Worm (Caenorhabditis elegans) whole organism, L4 larva: ENCODE data around the gene ZK829.3.
A peak's percentile ranks its signal among the peaks of the same experiment; 100 is the strongest.

Experiments
- D1046.2 ChIP-seq: fragments of 200-800 bp; sonication (Bioruptor generic); IDR thresholded peaks from 2 replicates; pipeline ENCODE4 v1.3.6; 2022; ENCODE audit warnings: missing genetic modification characterization, missing compliant biosample characterization
- Y5F2A.4 ChIP-seq: fragments of 200-800 bp; sonication (Bioruptor generic); optimal IDR thresholded peaks from 2 replicates; lab custom pipeline; 2018; ENCODE audit warnings: mild to moderate bottlenecking, missing genetic modification characterization, missing compliant biosample characterization
- ZK337.2 ChIP-seq: fragments of 200-800 bp; sonication (Bioruptor generic); IDR thresholded peaks from 2 replicates; pipeline ENCODE4 v1.3.6; 2022; ENCODE audit warnings: missing genetic modification reagents, missing genetic modification characterization, missing compliant biosample characterization
- ZK546.5 ChIP-seq, 2 experiments: sonication (generic microtip); optimal IDR thresholded peaks; 2 replicates each; lab custom pipeline; 2017; ENCODE audit warnings: missing biosample characterization in 2 of 2, missing genetic modification characterization in 2 of 2
- aha-1 ChIP-seq: fragments of 150-350 bp; peaks from one replicate; lab custom pipeline; 2014; ENCODE audit warnings: missing biosample characterization, missing genetic modification characterization
- ceh-62 ChIP-seq: sonication (generic microtip); optimal IDR thresholded peaks from 2 replicates; lab custom pipeline; 2017; ENCODE audit warnings: missing biosample characterization, missing genetic modification characterization
- ceh-82 ChIP-seq: sonication (generic microtip); optimal IDR thresholded peaks from 2 replicates; lab custom pipeline; 2017; ENCODE audit warnings: missing biosample characterization, missing genetic modification characterization
- daf-8 ChIP-seq: fragments of 200-800 bp; sonication (Bioruptor generic); IDR thresholded peaks from 2 replicates; pipeline ENCODE4 v1.3.6; 2022; ENCODE audit warnings: missing genetic modification characterization, missing compliant biosample characterization
- dmd-6 ChIP-seq: fragments of 200-800 bp; sonication (Bioruptor generic); IDR thresholded peaks from 2 replicates; pipeline ENCODE4 v1.3.6; 2022; ENCODE audit warnings: missing genetic modification reagents, missing genetic modification characterization, missing compliant biosample characterization
- dmd-8 ChIP-seq: fragments of 200-800 bp; sonication (Bioruptor generic); IDR thresholded peaks from 2 replicates; pipeline ENCODE4 v1.3.6; 2022; ENCODE audit warnings: missing genetic modification characterization, missing compliant biosample characterization
- dpl-1 ChIP-seq: fragments of 150-350 bp; optimal IDR thresholded peaks from 2 replicates; lab custom pipeline; 2014; ENCODE audit warnings: missing biosample characterization, missing genetic modification reagents, missing genetic modification characterization
- duxl-1 ChIP-seq: sonication (generic microtip); optimal IDR thresholded peaks from 2 replicates; lab custom pipeline; 2016; ENCODE audit warnings: mild to moderate bottlenecking, missing genetic modification characterization, moderate library complexity, missing compliant biosample characterization; ENCODE audit not compliant: poor library complexity
- egl-27 ChIP-seq: sonication (generic microtip); optimal IDR thresholded peaks from 3 replicates; lab custom pipeline; 2017; ENCODE audit warnings: missing biosample characterization, missing genetic modification reagents, missing genetic modification characterization
- egl-43 ChIP-seq: fragments of 200-800 bp; sonication (Bioruptor generic); IDR thresholded peaks from 2 replicates; pipeline ENCODE4 v1.3.6; 2022; ENCODE audit warnings: missing genetic modification reagents, missing genetic modification characterization, missing compliant biosample characterization
- gei-8 ChIP-seq: fragments of 200-800 bp; sonication (Bioruptor generic); optimal IDR thresholded peaks from 2 replicates; lab custom pipeline; 2018; ENCODE audit warnings: mild to moderate bottlenecking, missing genetic modification characterization, missing compliant biosample characterization
- hlh-11 ChIP-seq: fragments of 200-800 bp; sonication (Bioruptor generic); optimal IDR thresholded peaks from 2 replicates; lab custom pipeline; 2018; ENCODE audit warnings: mild to moderate bottlenecking, missing genetic modification characterization, missing compliant biosample characterization
- hlh-30 ChIP-seq: sonication (generic microtip); optimal IDR thresholded peaks from 2 replicates; lab custom pipeline; 2017; ENCODE audit warnings: antibody characterized with exemption, mild to moderate bottlenecking, missing genetic modification characterization, missing compliant biosample characterization; ENCODE audit not compliant: insufficient read depth
- lin-15B ChIP-seq: fragments of 150-350 bp; sonication (generic microtip); optimal IDR thresholded peaks from 3 replicates; lab custom pipeline; 2014; ENCODE audit warnings: missing biosample characterization, missing genetic modification characterization
- lin-38 ChIP-seq: fragments of 200-800 bp; sonication (Bioruptor generic); IDR thresholded peaks from 2 replicates; pipeline ENCODE4 v1.3.6; 2022; ENCODE audit warnings: missing genetic modification reagents, missing genetic modification characterization, missing compliant biosample characterization
- mdl-1 ChIP-seq, 2 experiments: fragments of 150-350 bp in 1 of 2; sonication (generic microtip) in 1 of 2; optimal IDR thresholded peaks; 2 replicates each; lab custom pipeline; 2014 to 2017; ENCODE audit warnings: missing biosample characterization in 2 of 2, missing genetic modification characterization in 2 of 2
- mep-1 ChIP-seq: fragments of 150-350 bp; sonication (generic microtip); optimal IDR thresholded peaks from 3 replicates; lab custom pipeline; 2014; ENCODE audit warnings: missing biosample characterization, missing genetic modification characterization
- nhr-10 ChIP-seq: fragments of 150-350 bp; optimal IDR thresholded peaks from 2 replicates; lab custom pipeline; 2014; ENCODE audit warnings: missing biosample characterization, missing genetic modification characterization
- nhr-102 ChIP-seq: sonication (generic microtip); optimal IDR thresholded peaks from 2 replicates; lab custom pipeline; 2016; ENCODE audit warnings: mild to moderate bottlenecking, missing genetic modification characterization, moderate library complexity, missing compliant biosample characterization
- nhr-11 ChIP-seq: fragments of 150-350 bp; optimal IDR thresholded peaks from 2 replicates; lab custom pipeline; 2014; ENCODE audit warnings: missing biosample characterization, missing genetic modification characterization
- nhr-41 ChIP-seq: fragments of 200-800 bp; sonication (Bioruptor generic); IDR thresholded peaks from 2 replicates; pipeline ENCODE4 v1.3.6; 2022; ENCODE audit warnings: missing genetic modification reagents, missing genetic modification characterization, missing compliant biosample characterization
- nhr-42 ChIP-seq: fragments of 200-800 bp; sonication (Bioruptor generic); IDR thresholded peaks from 2 replicates; pipeline ENCODE4 v1.3.6; 2022; ENCODE audit warnings: missing genetic modification characterization, missing compliant biosample characterization
- nhr-77 ChIP-seq: fragments of 150-350 bp; optimal IDR thresholded peaks from 2 replicates; lab custom pipeline; 2014; ENCODE audit warnings: missing biosample characterization, missing genetic modification characterization
- pha-4 ChIP-seq, 2 experiments: fragments of 150-350 bp in 1 of 2; fragments of 200-800 bp in 1 of 2; sonication (Bioruptor generic) in 1 of 2; IDR thresholded peaks in 1 of 2; optimal IDR thresholded peaks in 1 of 2; 2 replicates each; pipeline versions ENCODE4 v1.3.6 to Lab custom; 2014 to 2022; ENCODE audit warnings: missing genetic modification characterization in 2 of 2, missing genetic modification reagents in 2 of 2, missing biosample characterization in 1 of 2, missing compliant biosample characterization in 1 of 2
- php-3 ChIP-seq: fragments of 200-800 bp; sonication (Bioruptor generic); IDR thresholded peaks from 2 replicates; pipeline ENCODE4 v1.3.6; 2022; ENCODE audit warnings: missing genetic modification reagents, missing genetic modification characterization, missing compliant biosample characterization
- saeg-2 ChIP-seq: fragments of 200-800 bp; sonication (Bioruptor generic); IDR thresholded peaks from 2 replicates; pipeline ENCODE4 v1.3.6; 2022; ENCODE audit warnings: missing genetic modification reagents, missing genetic modification characterization, missing compliant biosample characterization
- snpc-1.2 ChIP-seq: fragments of 200-800 bp; sonication (Bioruptor generic); IDR thresholded peaks from 2 replicates; pipeline ENCODE4 v1.3.6; 2022; ENCODE audit warnings: missing genetic modification reagents, missing genetic modification characterization, missing compliant biosample characterization
- snpc-4 ChIP-seq: fragments of 150-350 bp; optimal IDR thresholded peaks from 2 replicates; lab custom pipeline; 2014; ENCODE audit warnings: missing biosample characterization, missing genetic modification characterization
- spr-3 ChIP-seq: fragments of 200-800 bp; sonication (Bioruptor generic); optimal IDR thresholded peaks from 2 replicates; lab custom pipeline; 2018; ENCODE audit warnings: mild to moderate bottlenecking, missing genetic modification characterization, missing compliant biosample characterization
- unc-39 ChIP-seq: sonication (generic microtip); optimal IDR thresholded peaks from 2 replicates; lab custom pipeline; 2017; ENCODE audit warnings: missing biosample characterization, missing genetic modification characterization
- unc-62 ChIP-seq, 3 experiments: fragments of 150-350 bp in 1 of 3; sonication (generic microtip); optimal IDR thresholded peaks in 2 of 3; peaks in 1 of 3; 1 replicate in 1 of 3; 2 replicates in 2 of 3; lab custom pipeline; 2014 to 2017; ENCODE audit warnings: missing biosample characterization in 3 of 3, missing genetic modification characterization in 3 of 3, missing genetic modification reagents in 3 of 3, missing genotype in 1 of 3
- zag-1 ChIP-seq: fragments of 150-350 bp; optimal IDR thresholded peaks from 2 replicates; lab custom pipeline; 2014; ENCODE audit warnings: missing biosample characterization, missing genetic modification characterization
- zip-2 ChIP-seq: fragments of 150-350 bp; optimal IDR thresholded peaks from 2 replicates; lab custom pipeline; 2014; ENCODE audit warnings: missing biosample characterization, missing genetic modification characterization

Gene ZK829.3

ce11 chrIV:11945621-11946020, at the start of gene ZK829.3:
ZK829.3 (minus strand) TSS chrIV:11945721.
- TF ChIP-seq gei-8 (GFP tag; lab: Kevin White, UChicago) (no peak), ceh-62 (no peak), ceh-82 (tag; lab: Kevin White, UChicago) (no peak), nhr-42 (no peak), mep-1 (tag; lab: Kevin White, UChicago) (no peak), lin-38 (GFP tag; lab: Robert Waterston, UW) (no peak), nhr-41 (GFP tag; lab: Robert Waterston, UW) (no peak), snpc-4 (tag; lab: Kevin White, UChicago) (no peak), mdl-1 (tag; optimal IDR thresholded peaks at IDR 0.05; lab: Kevin White, UChicago) (no peak), snpc-1.2 (GFP tag; lab: Robert Waterston, UW) (no peak), dpl-1 (GFP tag; lab: Kevin White, UChicago) (no peak), pha-4 (GFP tag; IDR thresholded peaks at IDR 0.05; lab: Robert Waterston, UW) (no peak), pha-4 (tag; optimal IDR thresholded peaks at IDR 0.05; lab: Kevin White, UChicago) (no peak), nhr-102 (tag; lab: Kevin White, UChicago) (no peak)
- TF ChIP-seq, all 104 proteins: peak for 0

- TF ChIP-seq D1046.2 (GFP tag; lab: Robert Waterston, UW) (no peak), dmd-8 (GFP tag; lab: Robert Waterston, UW) (no peak), pha-4 (GFP tag; IDR thresholded peaks at IDR 0.05; lab: Robert Waterston, UW) (no peak), pha-4 (tag; optimal IDR thresholded peaks at IDR 0.05; lab: Kevin White, UChicago) (no peak), dmd-6 (GFP tag; lab: Robert Waterston, UW) (no peak), daf-8 (GFP tag; lab: Robert Waterston, UW) (no peak), Y5F2A.4 (GFP tag; lab: Kevin White, UChicago) (no peak), nhr-77 (tag; lab: Kevin White, UChicago) (no peak), hlh-30 (tag; lab: Kevin White, UChicago) (no peak), ZK337.2 (GFP tag; lab: Robert Waterston, UW) (no peak), egl-43 (GFP tag; lab: Robert Waterston, UW) (no peak), spr-3 (GFP tag; lab: Kevin White, UChicago) (no peak), lin-15B (tag; lab: Kevin White, UChicago) (no peak), aha-1 (tag; lab: Kevin White, UChicago) (peak; percentile 68), ZK546.5 (tag; optimal IDR thresholded peaks at IDR 0.05; lab: Kevin White, UChicago) (no peak), ceh-62 (no peak), unc-39 (tag; lab: Kevin White, UChicago) (no peak), egl-27 (no peak), zip-2 (tag; lab: Kevin White, UChicago) (no peak), mep-1 (tag; lab: Kevin White, UChicago) (no peak), duxl-1 (no peak), php-3 (GFP tag; lab: Robert Waterston, UW) (0 out of 2 replicates have a peak, but pooled peaks have one; percentile 14), zag-1 (tag; lab: Kevin White, UChicago) (no peak), unc-62 (GFP tag; optimal IDR thresholded peaks at IDR 0.05 in 1 of 2; lab: Kevin White, UChicago) (peak in 1 of 2 experiments; percentile 84), unc-62 (tag; optimal IDR thresholded peaks at IDR 0.05; lab: Kevin White, UChicago) (no peak), hlh-11 (no peak), nhr-11 (tag; lab: Kevin White, UChicago) (no peak)
These were observed 40.9 kb upstream of the ZK829.3 start for ce11 chrIV:11986407-11986806.

ce11 chrIV:11970171-11970570, 24.6 kb upstream of the ZK829.3 start, which contains the start of gene ZK829.9:
ZK829.9 (plus strand) TSS chrIV:11970534.
- no peak for TF ChIP-seq nhr-10
- TF ChIP-seq pha-4 (GFP tag; IDR thresholded peaks at IDR 0.05; lab: Robert Waterston, UW) = no peak
- TF ChIP-seq pha-4 (tag; optimal IDR thresholded peaks at IDR 0.05; lab: Kevin White, UChicago) = no peak
- TF ChIP-seq saeg-2 = no peak
